Worm (Caenorhabditis elegans) whole organism, L1 larva: ENCODE data around the gene nhr-71.

ENCODE experiments used
- C16A3.4 ChIP-seq: fragments of 150-350 bp; optimal IDR thresholded peaks from 2 replicates; lab custom pipeline; 2014; ENCODE audit warnings: missing biosample characterization, missing genetic modification characterization
- aly-2 ChIP-seq: fragments of 150-350 bp; optimal IDR thresholded peaks from 2 replicates; lab custom pipeline; 2014; ENCODE audit warnings: missing biosample characterization, missing genetic modification characterization
- ama-1 ChIP-seq: fragments of 150-350 bp; optimal IDR thresholded peaks from 2 replicates; lab custom pipeline; 2014
- blmp-1 ChIP-seq: fragments of 150-350 bp; optimal IDR thresholded peaks from 2 replicates; lab custom pipeline; 2014; ENCODE audit warnings: missing biosample characterization, missing genetic modification characterization
- ceh-88 ChIP-seq: fragments of 200-800 bp; sonication (Bioruptor generic); IDR thresholded peaks from 2 replicates; pipeline ENCODE4 v1.3.6; 2022; ENCODE audit warnings: missing genetic modification characterization, missing compliant biosample characterization
- dpl-1 ChIP-seq, 3 experiments: fragments of 150-350 bp in 2 of 3; sonication (generic microtip) in 1 of 3; optimal IDR thresholded peaks; 2 replicates each; lab custom pipeline; 2014 to 2017; ENCODE audit warnings: missing biosample characterization in 3 of 3, missing genetic modification characterization in 3 of 3, missing genetic modification reagents in 3 of 3
- efl-1 ChIP-seq, 4 experiments: fragments of 150-350 bp; optimal IDR thresholded peaks in 3 of 4; peaks in 1 of 4; 1 replicate in 1 of 4; 2 replicates in 3 of 4; lab custom pipeline; 2014; ENCODE audit warnings: missing biosample characterization in 2 of 4, missing genetic modification characterization in 2 of 4, missing genetic modification reagents in 2 of 4
- elt-2 ChIP-seq: sonication (generic microtip); optimal IDR thresholded peaks from 2 replicates; lab custom pipeline; 2016; ENCODE audit warnings: missing genetic modification characterization, mild to moderate bottlenecking, inconsistent platforms, missing compliant biosample characterization, missing genetic modification reagents
- fkh-10 ChIP-seq: sonication (generic microtip); optimal IDR thresholded peaks from 2 replicates; lab custom pipeline; 2017; ENCODE audit warnings: missing biosample characterization, missing genetic modification reagents, missing genetic modification characterization
- fkh-4 ChIP-seq: sonication (generic microtip); optimal IDR thresholded peaks from 2 replicates; lab custom pipeline; 2016; ENCODE audit warnings: missing compliant biosample characterization, missing genetic modification characterization, borderline replicate concordance
- fkh-8 ChIP-seq: sonication (generic microtip); optimal IDR thresholded peaks from 2 replicates; lab custom pipeline; 2016; ENCODE audit warnings: mild to moderate bottlenecking, missing genetic modification characterization, missing compliant biosample characterization
- hlh-4 ChIP-seq: sonication (generic microtip); optimal IDR thresholded peaks from 2 replicates; lab custom pipeline; 2016; ENCODE audit warnings: mild to moderate bottlenecking, missing genetic modification characterization, missing compliant biosample characterization
- hpl-2 ChIP-seq: fragments of 150-350 bp; optimal IDR thresholded peaks from 2 replicates; lab custom pipeline; 2014; ENCODE audit warnings: missing biosample characterization, missing genetic modification reagents, missing genetic modification characterization
- lin-15B ChIP-seq: fragments of 150-350 bp; sonication (generic microtip); optimal IDR thresholded peaks from 3 replicates; lab custom pipeline; 2014; ENCODE audit warnings: missing biosample characterization, missing genetic modification characterization
- lin-39 ChIP-seq: fragments of 150-350 bp; optimal IDR thresholded peaks from 2 replicates; lab custom pipeline; 2014; ENCODE audit warnings: missing biosample characterization, missing genetic modification reagents, missing genetic modification characterization
- lir-3 ChIP-seq: sonication (generic microtip); optimal IDR thresholded peaks from 2 replicates; lab custom pipeline; 2016; ENCODE audit warnings: mild to moderate bottlenecking, missing genetic modification characterization, moderate library complexity, missing compliant biosample characterization; ENCODE audit not compliant: poor library complexity
- lsy-2 ChIP-seq, 2 experiments: fragments of 150-350 bp; optimal IDR thresholded peaks; 2 replicates each; lab custom pipeline; 2014; ENCODE audit warnings: missing biosample characterization in 2 of 2, missing genetic modification characterization in 2 of 2
- mab-9 ChIP-seq: fragments of 200-800 bp; sonication (Bioruptor generic); IDR thresholded peaks from 2 replicates; pipeline ENCODE4 v1.3.6; 2022; ENCODE audit warnings: missing genetic modification reagents, missing genetic modification characterization, missing compliant biosample characterization
- mdl-1 ChIP-seq, 2 experiments: fragments of 150-350 bp; optimal IDR thresholded peaks; 2 replicates each; lab custom pipeline; 2014 to 2017; ENCODE audit warnings: missing biosample characterization in 2 of 2, missing genetic modification characterization in 2 of 2, inconsistent platforms in 1 of 2
- mef-2 ChIP-seq: fragments of 150-350 bp; optimal IDR thresholded peaks from 2 replicates; lab custom pipeline; 2014; ENCODE audit warnings: missing biosample characterization, missing genetic modification characterization
- nhr-12 ChIP-seq: sonication (generic microtip); optimal IDR thresholded peaks from 2 replicates; lab custom pipeline; 2017; ENCODE audit warnings: missing biosample characterization, missing genetic modification characterization
- nhr-19 ChIP-seq: fragments of 200-800 bp; sonication (Bioruptor generic); conservative IDR thresholded peaks from 2 replicates; pipeline ENCODE4 v1.3.6; 2022; ENCODE audit warnings: missing genetic modification characterization, missing compliant biosample characterization
- nhr-20 ChIP-seq: sonication (generic microtip); optimal IDR thresholded peaks from 2 replicates; lab custom pipeline; 2016; ENCODE audit warnings: mild to moderate bottlenecking, missing genetic modification characterization, missing compliant biosample characterization
- nhr-28 ChIP-seq: fragments of 150-350 bp; optimal IDR thresholded peaks from 2 replicates; lab custom pipeline; 2014; ENCODE audit warnings: missing biosample characterization, missing genetic modification characterization
- nhr-47 ChIP-seq: sonication (generic microtip); optimal IDR thresholded peaks from 2 replicates; lab custom pipeline; 2016; ENCODE audit warnings: mild to moderate bottlenecking, missing genetic modification characterization, moderate library complexity, missing compliant biosample characterization
- nhr-76 ChIP-seq: sonication (generic microtip); optimal IDR thresholded peaks from 2 replicates; lab custom pipeline; 2017; ENCODE audit warnings: missing biosample characterization, missing genetic modification characterization
- nhr-77 ChIP-seq: fragments of 150-350 bp; optimal IDR thresholded peaks from 2 replicates; lab custom pipeline; 2014; ENCODE audit warnings: missing biosample characterization, missing genetic modification characterization
- nhr-84 ChIP-seq: sonication (generic microtip); optimal IDR thresholded peaks from 2 replicates; lab custom pipeline; 2017; ENCODE audit warnings: missing biosample characterization, missing genetic modification characterization
- nhr-85 ChIP-seq: sonication (generic microtip); peaks from one replicate; lab custom pipeline; 2016; ENCODE audit warnings: missing genetic modification characterization, inconsistent platforms, missing compliant biosample characterization
- nhr-90 ChIP-seq: sonication (generic microtip); optimal IDR thresholded peaks from 2 replicates; lab custom pipeline; 2016; ENCODE audit warnings: mild to moderate bottlenecking, missing genetic modification characterization, missing compliant biosample characterization; ENCODE audit not compliant: poor library complexity
- skn-1 ChIP-seq: fragments of 150-350 bp; optimal IDR thresholded peaks from 2 replicates; lab custom pipeline; 2014; ENCODE audit warnings: missing biosample characterization, missing genetic modification characterization
- snpc-4 ChIP-seq: fragments of 150-350 bp; optimal IDR thresholded peaks from 2 replicates; lab custom pipeline; 2014; ENCODE audit warnings: missing biosample characterization, missing genetic modification characterization
- snu-23 ChIP-seq: sonication (generic microtip); optimal IDR thresholded peaks from 2 replicates; lab custom pipeline; 2016; ENCODE audit warnings: missing genetic modification characterization, missing compliant biosample characterization
- sox-4 ChIP-seq: sonication (generic microtip); optimal IDR thresholded peaks from 2 replicates; lab custom pipeline; 2016; ENCODE audit warnings: missing genetic modification characterization, missing compliant biosample characterization
- sup-37 ChIP-seq: fragments of 200-800 bp; sonication (Bioruptor generic); optimal IDR thresholded peaks from 2 replicates; lab custom pipeline; 2018; ENCODE audit warnings: mild to moderate bottlenecking, missing genetic modification characterization, missing compliant biosample characterization
- swsn-7 ChIP-seq: sonication (generic microtip); optimal IDR thresholded peaks from 2 replicates; lab custom pipeline; 2016; ENCODE audit warnings: missing genetic modification characterization, missing compliant biosample characterization
- tbx-2 ChIP-seq: sonication (generic microtip); optimal IDR thresholded peaks from 2 replicates; lab custom pipeline; 2016; ENCODE audit warnings: missing genetic modification characterization, missing compliant biosample characterization
- tlp-1 ChIP-seq: fragments of 150-350 bp; optimal IDR thresholded peaks from 2 replicates; lab custom pipeline; 2014; ENCODE audit warnings: missing biosample characterization, missing genetic modification characterization
- unc-86 ChIP-seq: sonication (generic microtip); optimal IDR thresholded peaks from 2 replicates; lab custom pipeline; 2016; ENCODE audit warnings: missing genetic modification characterization, missing compliant biosample characterization
- unc-98 ChIP-seq: fragments of 200-800 bp; sonication (Bioruptor generic); IDR thresholded peaks from 2 replicates; pipeline ENCODE4 v1.3.6; 2022; ENCODE audit warnings: missing genetic modification characterization, missing compliant biosample characterization
- xbp-1 ChIP-seq: sonication (generic microtip); optimal IDR thresholded peaks from 2 replicates; lab custom pipeline; 2016; ENCODE audit warnings: missing genetic modification characterization, missing compliant biosample characterization
- zip-4 ChIP-seq: fragments of 200-800 bp; sonication (Bioruptor generic); optimal IDR thresholded peaks from 2 replicates; lab custom pipeline; 2018; ENCODE audit warnings: mild to moderate bottlenecking, missing genetic modification characterization, moderate library complexity, missing compliant biosample characterization
- ztf-11 ChIP-seq, 2 experiments: sonication (generic microtip); optimal IDR thresholded peaks; 2 replicates each; lab custom pipeline; 2016 to 2017; ENCODE audit warnings: missing genetic modification characterization in 2 of 2, missing biosample characterization in 1 of 2, missing compliant biosample characterization in 1 of 2
- ztf-4 ChIP-seq: fragments of 150-350 bp; optimal IDR thresholded peaks from 2 replicates; lab custom pipeline; 2014; ENCODE audit warnings: missing biosample characterization, missing genetic modification characterization

Gene nhr-71

ce11 chrX:13726874-13727343 is 20.2 kb upstream of the nhr-71 start, which contains the start of gene pix-1 (continued):
- TF ChIP-seq ceh-88 (GFP tag; lab: Robert Waterston, UW) (no peak), nhr-12 (tag; lab: Kevin White, UChicago) (no peak), fkh-8 (tag; lab: Kevin White, UChicago) (peak; percentile 25)

ce11 chrX:13728991-13729390 is 18.1 kb upstream of the nhr-71 start:
- TF ChIP-seq sup-37 (GFP tag; lab: Kevin White, UChicago) (no peak), zip-4 (GFP tag; lab: Kevin White, UChicago) (no peak), unc-98 (no peak), snpc-4 (no peak), fkh-8 (tag; lab: Kevin White, UChicago) (no peak), nhr-20 (tag; lab: Kevin White, UChicago) (no peak), dpl-1 (GFP tag; optimal IDR thresholded peaks at IDR 0.05; lab: Kevin White, UChicago) (no peak), mef-2 (tag; lab: Kevin White, UChicago) (no peak), blmp-1 (no peak)
- TF ChIP-seq, all 84 proteins: peak for 0

- TF ChIP-seq efl-1 (optimal IDR thresholded peaks at IDR 0.05; lab: Kevin White, UChicago) = no peak
- peak in 1 of 2 experiments; percentile 23 for TF ChIP-seq efl-1 (GFP tag; optimal IDR thresholded peaks at IDR 0.05 in 1 of 2; lab: Kevin White, UChicago)
- no peak for TF ChIP-seq snu-23 (GFP tag; lab: Kevin White, UChicago)
Observed at ce11 chrX:13729724-13730123, 17.4 kb upstream of the nhr-71 start.

- TF ChIP-seq lin-39 (tag; lab: Kevin White, UChicago) (no peak), nhr-84 (no peak), tbx-2 (tag; lab: Kevin White, UChicago) (peak; percentile 8), xbp-1 (tag; lab: Kevin White, UChicago) (peak; percentile 16), blmp-1 (peak; percentile 52), ama-1 (no peak), hlh-4 (tag; lab: Kevin White, UChicago) (no peak), ztf-11 (tag; optimal IDR thresholded peaks at IDR 0.05; lab: Kevin White, UChicago) (no peak), nhr-76 (tag; lab: Kevin White, UChicago) (no peak), skn-1 (peak; percentile 16), fkh-4 (tag; lab: Kevin White, UChicago) (no peak), lin-15B (tag; lab: Kevin White, UChicago) (no peak), ztf-4 (no peak), nhr-85 (tag; lab: Kevin White, UChicago) (peak; percentile 88), swsn-7 (tag; lab: Kevin White, UChicago) (peak; percentile 23), nhr-90 (tag; lab: Kevin White, UChicago) (peak; percentile 29), C16A3.4 (tag; lab: Kevin White, UChicago) (no peak), nhr-77 (tag; lab: Kevin White, UChicago) (peak; percentile 40), sox-4 (no peak), snpc-4 (no peak), hpl-2 (no peak), nhr-47 (tag; lab: Kevin White, UChicago) (peak; percentile 43), lir-3 (tag; lab: Kevin White, UChicago) (no peak), elt-2 (tag; lab: Kevin White, UChicago) (peak; percentile 42), nhr-12 (tag; lab: Kevin White, UChicago) (no peak), unc-86 (peak; percentile 13), ceh-88 (GFP tag; lab: Robert Waterston, UW) (no peak), fkh-10 (no peak), mab-9 (GFP tag; lab: Robert Waterston, UW) (no peak), nhr-19 (GFP tag; lab: Robert Waterston, UW) (peak; percentile 58), sup-37 (GFP tag; lab: Kevin White, UChicago) (no peak), tlp-1 (no peak), mdl-1 (tag; optimal IDR thresholded peaks at IDR 0.05; lab: Kevin White, UChicago) (peak in 1 of 2 experiments; percentile 27), fkh-8 (tag; lab: Kevin White, UChicago) (peak; percentile 47), aly-2 (no peak), nhr-28 (no peak), efl-1 (optimal IDR thresholded peaks at IDR 0.05; lab: Kevin White, UChicago) (no peak), efl-1 (GFP tag; optimal IDR thresholded peaks at IDR 0.05 in 1 of 2; lab: Kevin White, UChicago) (peak in 1 of 2 experiments; percentile 28), lsy-2 (tag; optimal IDR thresholded peaks at IDR 0.05; lab: Kevin White, UChicago) (peak in 1 of 2 experiments; percentile 21)
Observed at ce11 chrX:13730209-13730975, 16.7 kb upstream of the nhr-71 start.
